Worm (Caenorhabditis elegans): ENCODE results near the gene M05D6.5.

M05D6.5 gene

DNA sequence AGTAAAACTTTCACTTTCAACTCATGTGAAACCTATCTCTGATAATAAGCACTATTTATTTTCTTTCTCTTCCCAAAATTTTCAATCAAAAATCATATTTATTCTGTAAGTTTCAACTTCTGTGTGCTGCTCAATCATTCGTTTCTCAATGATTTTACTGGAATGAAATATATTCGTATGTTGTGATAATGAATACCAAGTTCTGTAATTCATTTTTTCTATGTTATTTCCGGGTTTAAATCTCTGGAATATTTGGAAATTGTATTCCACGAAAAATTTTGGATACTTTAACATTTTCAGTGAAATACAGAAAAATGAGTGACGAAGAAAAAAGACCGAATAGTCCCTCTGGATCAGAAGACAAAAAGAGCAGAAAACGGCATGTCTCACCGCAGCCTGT lies 14.2 kb downstream of the M05D6.5 start, which contains the start of gene M05D6.2:
Gene M05D6.2 (plus strand): TSS at position 301 of the 400 bp plus-strand sequence.
- TF ChIP-seq him-1 (tag; optimal IDR thresholded peaks at IDR 0.05) (no peak), dao-5 (tag; optimal IDR thresholded peaks at IDR 0.05) (no peak), W03F9.2 (tag; optimal IDR thresholded peaks at IDR 0.05) (no peak)

DNA sequence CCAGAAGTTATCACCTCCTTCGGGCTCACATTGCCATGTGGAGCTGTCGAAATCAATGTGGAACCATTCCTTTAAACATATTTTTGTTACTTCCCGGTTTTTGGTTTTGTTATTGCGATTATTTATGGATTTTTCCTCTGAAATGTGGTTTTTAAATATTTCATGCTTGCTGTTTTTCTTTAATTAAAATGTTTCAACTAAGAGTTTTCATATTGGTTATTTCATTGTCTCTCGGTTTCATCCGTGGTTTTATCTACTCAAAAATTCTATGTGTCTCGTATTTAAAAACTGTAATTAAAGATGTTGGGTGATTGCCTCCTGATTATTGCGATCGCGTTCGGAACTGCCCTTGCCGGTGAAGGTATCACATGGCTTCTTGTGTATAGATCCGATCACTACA lies 15.1 kb downstream of the M05D6.5 start, which contains the start of gene F22B5.10:
Gene F22B5.10 (plus strand): TSS at position 301 of the 400 bp plus-strand sequence.
- TF ChIP-seq dao-5 (tag; optimal IDR thresholded peaks at IDR 0.05) (no peak), W03F9.2 (tag; optimal IDR thresholded peaks at IDR 0.05) (no peak), him-1 (tag; optimal IDR thresholded peaks at IDR 0.05) (no peak)

DNA sequence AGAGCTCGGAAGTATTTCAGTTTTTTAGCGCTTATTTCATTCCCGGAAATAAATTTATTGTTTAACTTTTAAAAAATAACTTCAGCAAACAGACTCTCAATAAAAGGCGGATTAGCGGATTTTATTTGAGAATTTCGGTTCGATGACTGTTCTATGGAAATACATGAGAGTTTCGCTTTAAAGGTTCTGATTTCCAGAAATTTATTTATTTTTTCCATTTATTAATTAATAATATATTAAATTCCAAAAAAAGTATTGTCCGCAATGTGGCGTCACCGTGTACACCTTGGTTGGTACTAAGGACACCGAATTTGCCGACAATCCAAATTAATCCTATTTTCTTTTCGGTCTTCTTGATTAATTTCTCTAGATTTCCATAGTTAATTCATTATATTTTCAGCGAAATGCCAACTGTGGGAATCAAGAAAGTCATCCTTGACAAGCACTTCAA lies 17.5 kb downstream of the M05D6.5 start, which contains the start of gene fars-3:
Gene fars-3 (plus strand): TSS at position 401 of the 451 bp plus-strand sequence.
- TF ChIP-seq W03F9.2 (tag; optimal IDR thresholded peaks at IDR 0.05) = peak; percentile 48
- no peak for TF ChIP-seq him-1 (tag; optimal IDR thresholded peaks at IDR 0.05)
- TF ChIP-seq dao-5 (tag; optimal IDR thresholded peaks at IDR 0.05) = no peak

DNA sequence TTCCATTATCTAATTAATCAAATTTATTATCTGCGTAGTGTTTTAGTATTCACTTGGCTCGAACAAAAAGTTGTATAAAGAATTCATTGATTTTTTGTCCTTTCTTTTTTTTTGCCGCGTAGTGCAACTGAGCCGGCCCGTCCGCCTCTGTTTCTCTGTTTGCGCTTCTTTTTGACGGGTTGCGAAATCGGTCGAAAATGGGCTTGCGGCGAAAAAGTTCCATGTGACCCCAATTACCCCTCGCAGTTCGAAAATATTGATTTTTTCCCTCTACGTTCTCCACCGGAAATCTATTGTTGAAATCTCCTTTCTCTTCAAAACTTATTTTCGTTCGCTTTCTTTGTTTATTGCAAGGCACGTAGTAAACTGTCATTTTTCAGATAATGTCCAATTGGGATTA lies 24.6 kb downstream of the M05D6.5 start, which contains the start of gene zyg-9:
Gene zyg-9 (plus strand): TSS at position 381 of the 400 bp plus-strand sequence.
- no peak for TF ChIP-seq him-1 (tag; optimal IDR thresholded peaks at IDR 0.05)
- no peak for TF ChIP-seq W03F9.2 (tag; optimal IDR thresholded peaks at IDR 0.05)
- no peak for TF ChIP-seq dao-5 (tag; optimal IDR thresholded peaks at IDR 0.05)

DNA sequence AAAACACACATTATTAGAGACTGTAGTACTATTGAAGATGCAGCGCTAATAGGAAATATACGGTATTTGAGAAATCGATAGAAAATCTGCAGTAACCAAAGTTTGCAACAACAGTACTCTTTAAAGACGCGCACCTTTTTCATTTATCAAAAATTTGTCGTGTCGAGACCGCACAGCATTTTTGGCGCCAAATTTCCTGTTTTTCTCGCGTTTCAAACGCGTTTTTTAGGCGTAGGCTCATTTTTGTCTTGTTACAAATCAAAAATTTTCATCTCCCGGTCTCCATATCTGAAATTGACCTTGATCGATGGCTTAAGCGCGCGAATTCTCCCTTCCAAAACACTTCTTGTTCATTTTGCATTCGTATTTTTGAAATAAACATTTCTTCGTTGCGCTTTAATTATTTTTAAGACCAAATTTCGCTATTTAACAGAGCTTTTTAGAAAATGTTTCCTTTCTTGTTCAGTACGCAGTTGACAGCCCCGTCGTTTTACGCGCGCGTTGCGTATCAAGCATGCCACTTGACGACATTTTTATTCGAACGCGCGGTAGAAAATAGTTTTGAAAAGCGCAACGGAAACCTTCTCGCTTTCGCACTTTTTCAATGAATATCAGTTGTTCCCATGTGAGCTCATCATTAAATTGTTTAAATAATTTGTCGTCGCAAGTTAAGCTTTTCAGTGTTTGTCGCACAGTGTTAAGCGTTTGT lies 25.2 kb downstream of the M05D6.5 start:
- TF ChIP-seq W03F9.2 (tag; optimal IDR thresholded peaks at IDR 0.05) (no peak), dao-5 (tag; optimal IDR thresholded peaks at IDR 0.05) (no peak), him-1 (tag; optimal IDR thresholded peaks at IDR 0.05) (no peak)

DNA sequence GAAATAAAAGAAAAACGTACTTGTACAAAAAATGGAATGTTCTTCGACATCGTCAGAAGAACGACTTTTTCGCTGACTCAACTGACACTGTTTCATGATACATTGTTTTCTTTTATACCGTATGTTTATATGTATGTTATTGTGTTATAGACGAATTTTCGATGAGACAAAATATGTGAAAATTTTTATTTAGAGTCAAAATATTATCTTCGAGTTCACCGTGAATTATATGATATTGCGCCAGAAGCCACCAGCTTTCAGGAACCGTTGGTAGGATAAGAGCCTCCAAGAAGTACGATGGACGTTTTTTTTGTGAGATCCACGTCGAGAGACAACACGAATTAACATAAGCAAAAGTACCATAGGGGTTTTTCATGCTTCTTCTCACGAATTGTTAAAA lies 25.9 kb downstream of the M05D6.5 start, which contains the start of gene F22B5.6:
Gene F22B5.6 (minus strand): TSS at position 101 of the 400 bp plus-strand sequence.
- no peak for TF ChIP-seq W03F9.2 (tag; optimal IDR thresholded peaks at IDR 0.05)
- no peak for TF ChIP-seq him-1 (tag; optimal IDR thresholded peaks at IDR 0.05)
- no peak for TF ChIP-seq dao-5 (tag; optimal IDR thresholded peaks at IDR 0.05)

DNA sequence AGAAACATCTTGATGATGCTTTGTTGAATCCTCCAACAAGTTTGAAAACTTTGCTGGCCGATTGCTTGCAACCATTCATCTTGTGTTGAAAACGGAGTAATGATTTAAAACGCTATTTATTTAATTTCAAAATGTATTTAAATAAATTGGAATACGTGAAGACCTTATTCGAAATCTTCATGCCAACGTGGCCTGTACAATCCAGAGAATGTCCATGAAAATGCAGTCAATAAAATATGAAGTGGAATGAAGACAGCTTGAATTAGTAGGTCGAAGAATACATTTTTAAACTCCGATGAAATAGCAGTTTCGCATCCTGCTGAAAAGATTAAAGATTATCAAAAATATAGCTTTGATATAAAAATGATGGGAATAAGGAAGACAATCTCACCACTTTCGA lies 27.5 kb downstream of the M05D6.5 start, which contains the start of gene F22B5.5:
Gene F22B5.5 (minus strand): TSS at position 101 of the 400 bp plus-strand sequence.
- TF ChIP-seq dao-5 (tag; optimal IDR thresholded peaks at IDR 0.05) (no peak), W03F9.2 (tag; optimal IDR thresholded peaks at IDR 0.05) (no peak), him-1 (tag; optimal IDR thresholded peaks at IDR 0.05) (no peak)

DNA sequence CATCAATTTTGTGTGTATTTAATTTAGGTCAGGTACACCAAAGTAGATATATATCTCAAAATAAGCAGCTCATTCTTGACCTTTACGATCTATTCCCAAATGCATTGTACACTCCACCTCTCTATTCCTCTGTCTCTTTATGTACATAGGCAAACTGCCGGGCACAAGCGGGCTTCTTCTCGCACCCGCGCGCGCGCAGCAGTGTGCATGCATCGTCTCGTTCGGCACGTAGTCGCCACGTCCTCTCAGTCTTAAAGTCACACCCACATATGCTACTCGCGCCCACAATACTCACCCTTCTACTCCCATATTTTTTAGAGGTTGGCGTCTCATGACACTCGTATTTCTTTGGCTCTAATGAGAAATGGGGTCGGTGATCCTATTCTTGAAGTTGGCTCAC lies 30.6 kb downstream of the M05D6.5 start:
- no peak for TF ChIP-seq him-1 (tag; optimal IDR thresholded peaks at IDR 0.05)
- no peak for TF ChIP-seq dao-5 (tag; optimal IDR thresholded peaks at IDR 0.05)
- TF ChIP-seq W03F9.2 (tag; optimal IDR thresholded peaks at IDR 0.05) = no peak

DNA sequence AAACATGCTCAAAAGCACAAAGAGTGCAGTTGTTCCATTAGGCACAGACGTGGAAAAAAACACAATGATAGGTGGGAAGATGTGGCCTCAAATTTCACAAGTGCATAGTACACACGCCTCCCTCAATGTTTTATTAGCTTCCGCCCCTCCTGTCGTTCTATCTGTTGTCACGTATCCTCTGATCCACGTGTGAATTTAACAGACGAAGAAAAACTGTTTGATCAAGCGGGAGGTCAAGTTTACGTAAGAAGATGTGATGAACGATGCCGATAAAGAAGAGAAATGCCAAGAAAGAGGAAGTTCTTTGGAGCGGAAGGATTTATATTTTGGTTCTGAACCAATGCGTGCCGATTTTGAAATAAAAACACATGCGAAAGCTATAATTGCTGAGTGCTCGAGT lies 31.3 kb downstream of the M05D6.5 start:
- TF ChIP-seq him-1 (tag; optimal IDR thresholded peaks at IDR 0.05) (no peak), dao-5 (tag; optimal IDR thresholded peaks at IDR 0.05) (no peak), W03F9.2 (tag; optimal IDR thresholded peaks at IDR 0.05) (no peak)

DNA sequence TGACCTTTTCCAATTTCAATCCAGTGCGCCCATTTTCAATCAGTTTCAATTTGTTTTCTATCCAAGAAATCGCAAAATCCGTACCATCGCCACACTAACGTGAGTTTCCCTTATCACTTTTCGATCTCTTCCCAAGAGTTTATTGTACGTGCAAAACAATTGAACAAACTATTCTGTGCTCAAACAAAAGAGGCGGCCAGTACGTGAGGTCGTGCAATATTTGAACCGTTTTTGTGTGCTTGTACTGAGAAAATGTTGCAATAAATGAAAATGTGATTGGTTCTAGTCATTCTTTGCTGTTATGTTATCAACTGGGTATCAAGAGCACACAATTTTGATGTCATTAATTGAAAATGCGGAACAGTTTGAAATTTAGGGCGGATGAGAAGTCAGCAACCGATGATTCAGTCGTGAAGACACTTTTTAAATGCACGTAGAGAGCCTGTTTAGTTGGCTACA lies 32.3 kb downstream of the M05D6.5 start, which contains the start of gene F22B5.4:
Gene F22B5.4 (plus strand): TSS at position 51 of the 459 bp plus-strand sequence.
- TF ChIP-seq W03F9.2 (tag; optimal IDR thresholded peaks at IDR 0.05) (no peak), dao-5 (tag; optimal IDR thresholded peaks at IDR 0.05) (no peak), him-1 (tag; optimal IDR thresholded peaks at IDR 0.05) (no peak)

DNA sequence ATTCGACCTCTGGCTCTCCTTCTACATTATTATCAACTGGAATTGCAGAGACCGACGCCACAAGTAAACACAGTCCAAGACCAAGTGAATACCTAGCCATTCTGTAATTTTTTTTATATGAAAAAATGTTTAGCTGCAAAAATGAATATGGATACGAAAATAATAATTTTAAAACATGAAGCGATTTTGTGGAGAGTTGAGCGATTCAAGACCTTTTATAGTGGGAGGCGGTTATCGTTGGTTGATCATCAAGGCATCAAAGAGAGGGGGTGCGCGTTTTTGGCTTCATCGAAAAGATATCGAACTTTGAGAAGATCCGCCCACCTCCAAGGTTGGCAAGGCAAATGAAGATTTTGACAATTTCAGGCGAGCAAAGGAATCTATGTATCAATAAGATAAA lies 35.3 kb downstream of the M05D6.5 start, which contains the start of gene cut-3:
Gene cut-3 (minus strand): TSS at position 101 of the 400 bp plus-strand sequence.
- no peak for TF ChIP-seq dao-5 (tag; optimal IDR thresholded peaks at IDR 0.05)
- TF ChIP-seq W03F9.2 (tag; optimal IDR thresholded peaks at IDR 0.05) = no peak
- no peak for TF ChIP-seq him-1 (tag; optimal IDR thresholded peaks at IDR 0.05)

DNA sequence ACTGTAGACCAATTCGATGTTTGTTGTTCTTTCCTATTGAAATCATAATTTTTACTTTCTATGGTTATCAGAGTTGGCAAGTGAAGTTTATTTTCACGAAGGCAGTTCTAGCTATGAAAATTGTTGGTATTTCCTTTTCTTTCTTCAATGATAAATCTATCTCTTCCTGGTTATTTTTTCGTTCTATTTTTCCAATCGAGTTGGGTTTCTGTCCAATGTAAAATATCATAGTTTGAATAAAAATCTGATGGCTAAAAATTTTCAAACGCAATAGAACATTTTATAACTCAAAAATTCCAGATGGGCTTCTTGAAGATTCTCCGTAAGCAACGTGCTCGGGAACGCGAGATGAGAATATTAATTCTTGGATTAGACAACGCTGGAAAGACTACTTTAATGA lies 38.0 kb downstream of the M05D6.5 start, which contains the start of gene evl-20:
Gene evl-20 (plus strand): TSS at position 301 of the 400 bp plus-strand sequence.
- TF ChIP-seq dao-5 (tag; optimal IDR thresholded peaks at IDR 0.05) (no peak), him-1 (tag; optimal IDR thresholded peaks at IDR 0.05) (no peak), W03F9.2 (tag; optimal IDR thresholded peaks at IDR 0.05) (no peak)

DNA sequence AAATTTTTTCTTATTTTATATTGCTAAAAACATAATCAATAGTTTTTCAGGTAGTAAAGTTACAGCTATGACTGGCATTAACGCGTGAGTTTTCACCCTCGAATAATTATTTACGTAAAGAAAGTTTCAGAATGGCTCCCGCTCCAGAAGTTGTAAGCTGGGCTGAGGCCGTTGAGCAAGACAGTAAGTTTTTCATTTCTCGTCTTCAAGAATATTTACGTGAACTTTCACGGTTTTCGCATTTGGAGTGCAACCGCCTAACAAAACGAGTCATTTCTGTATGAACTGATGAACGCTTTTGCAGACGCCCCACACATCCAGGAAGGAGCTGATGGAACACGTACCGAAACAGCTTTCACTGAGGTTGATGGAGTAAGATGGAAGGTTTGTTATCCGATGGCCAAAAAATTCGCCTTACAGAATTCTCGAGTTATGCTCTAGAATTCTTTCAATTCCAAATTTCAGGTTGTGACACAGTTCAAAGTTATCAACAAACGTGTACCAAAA lies 39.2 kb downstream of the M05D6.5 start, which contains the start of gene eif-3.G:
Gene eif-3.G (plus strand): TSS at position 51 of the 507 bp plus-strand sequence.
- no peak for TF ChIP-seq W03F9.2 (tag; optimal IDR thresholded peaks at IDR 0.05)
- TF ChIP-seq him-1 (tag; optimal IDR thresholded peaks at IDR 0.05) = no peak
- no peak for TF ChIP-seq dao-5 (tag; optimal IDR thresholded peaks at IDR 0.05)

DNA sequence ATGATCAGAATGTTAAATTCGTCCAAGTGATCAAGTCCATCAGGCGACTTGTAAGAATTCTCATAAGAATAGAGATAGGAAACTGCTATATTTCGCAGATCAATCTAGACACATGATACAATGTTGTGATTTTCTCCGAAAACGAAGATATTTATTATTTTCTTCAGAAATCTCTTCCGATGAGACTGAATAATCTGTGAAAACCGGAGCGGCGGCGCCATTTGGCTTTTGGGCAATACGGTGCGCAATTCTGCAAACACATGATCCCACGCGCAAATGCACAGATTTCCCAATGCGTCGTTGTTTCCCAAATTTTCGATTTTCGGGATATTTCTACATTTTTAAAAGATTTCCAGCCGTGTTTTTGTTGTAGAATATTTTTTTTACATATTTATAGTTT lies 39.8 kb downstream of the M05D6.5 start:
- TF ChIP-seq dao-5 (tag; optimal IDR thresholded peaks at IDR 0.05) = no peak
- TF ChIP-seq W03F9.2 (tag; optimal IDR thresholded peaks at IDR 0.05) = peak; percentile 63

Measured in whole organism, L4/young adult.